Fruit fly (Drosophila melanogaster) whole organism: ENCODE measurements around the gene Acp1.

ENCODE experiments used
- CG8478 ChIP-seq: fragments of >200 bp; optimal IDR thresholded peaks from 2 replicates; lab custom pipeline; 2018; ENCODE audit warnings: inconsistent platforms
- Dll ChIP-seq: fragments of >200 bp; optimal IDR thresholded peaks from 2 replicates; lab custom pipeline; 2017
- EcR ChIP-seq, 2 experiments: fragments of >200 bp; optimal IDR thresholded peaks; 2 replicates each; lab custom pipeline; 2017; ENCODE audit warnings: missing biosample characterization in 2 of 2, missing genetic modification characterization in 2 of 2, missing genetic modification reagents in 2 of 2
- pan ChIP-seq: fragments of >200 bp; optimal IDR thresholded peaks from 2 replicates; lab custom pipeline; 2017
- psq ChIP-seq: fragments of >200 bp; optimal IDR thresholded peaks from 2 replicates; lab custom pipeline; 2017
- usp ChIP-seq: fragments of >200 bp; optimal IDR thresholded peaks from 2 replicates; lab custom pipeline; 2017; ENCODE audit warnings: missing biosample characterization, missing genetic modification characterization, mixed read lengths

Acp1 gene

DNA sequence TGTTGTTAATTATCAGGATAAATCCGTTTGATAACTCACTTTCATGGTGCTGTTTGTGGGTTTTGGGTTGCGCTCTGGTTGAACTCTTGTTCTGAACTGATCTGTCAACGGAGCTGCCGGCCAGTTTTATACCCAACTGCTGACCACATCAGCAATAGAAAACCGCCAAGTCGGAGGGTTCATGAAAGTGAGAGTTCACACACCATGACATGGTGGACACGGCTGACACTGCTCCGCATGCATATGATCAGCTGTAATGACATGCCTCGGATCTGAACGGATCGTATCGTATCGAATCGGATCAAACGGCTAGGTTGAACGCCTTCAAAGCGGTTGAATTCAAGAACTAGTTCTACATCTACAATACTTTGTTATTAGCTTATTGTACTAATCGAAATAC is at the start of gene Acp1:
Gene Acp1 (minus strand): TSS at position 101 of the 400 bp plus-strand sequence.
- TF ChIP-seq pan (lab: Kevin White, UChicago) (no peak), Dll (lab: Kevin White, UChicago) (no peak), EcR (GFP tag; optimal IDR thresholded peaks at IDR 0.05; lab: Kevin White, UChicago) (no peak), CG8478 (lab: Kevin White, UChicago) (no peak), psq (lab: Kevin White, UChicago) (no peak), usp (GFP tag; lab: Kevin White, UChicago) (no peak)

DNA sequence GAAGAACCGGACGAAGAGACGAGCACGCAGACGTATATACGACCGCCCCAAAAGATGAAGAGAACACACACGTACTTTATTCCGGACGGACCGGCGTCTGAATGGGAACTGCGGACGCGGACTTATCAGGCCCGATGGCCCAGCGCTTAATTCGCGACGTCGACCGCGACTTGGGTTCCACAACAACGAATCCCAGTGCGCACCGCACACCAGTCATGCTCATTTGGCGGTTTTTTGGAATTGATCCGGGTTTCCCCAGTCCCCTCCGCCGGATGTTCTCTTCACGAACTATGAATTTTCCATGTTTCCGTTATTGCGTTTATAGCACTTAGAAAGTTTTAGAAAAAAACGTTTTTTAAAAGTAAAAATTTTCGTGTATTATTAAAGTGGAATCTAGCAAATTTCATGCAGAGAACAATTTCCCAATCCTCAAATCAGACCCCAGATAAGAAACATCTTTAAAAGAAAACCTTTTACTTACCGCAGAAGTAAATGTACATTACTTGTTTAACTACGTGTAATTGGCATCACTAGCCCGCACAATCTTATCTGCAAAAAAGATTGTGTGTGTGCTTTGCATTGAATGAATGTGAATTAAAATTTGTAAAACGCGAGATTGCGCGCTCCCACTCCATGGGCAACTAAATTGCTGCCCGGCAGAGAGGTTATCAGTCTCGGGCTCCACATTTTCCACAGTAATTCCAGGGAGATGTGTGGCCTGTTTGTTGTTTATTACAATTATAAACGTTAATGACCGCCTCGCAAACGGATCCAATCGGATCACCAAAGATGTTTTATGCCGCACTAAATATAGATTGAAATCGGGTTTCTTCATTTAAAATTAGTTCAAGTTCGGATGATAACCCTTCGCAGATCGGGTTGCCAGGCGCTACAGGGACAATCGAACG is 49.4 kb upstream of the Acp1 start, which contains the start of gene CG7149:
Gene CG7149 (minus strand): TSS at position 110 of the 908 bp plus-strand sequence.
- TF ChIP-seq pan (lab: Kevin White, UChicago), result no peak
- no peak for TF ChIP-seq EcR (GFP tag; optimal IDR thresholded peaks at IDR 0.05; lab: Kevin White, UChicago)

DNA sequence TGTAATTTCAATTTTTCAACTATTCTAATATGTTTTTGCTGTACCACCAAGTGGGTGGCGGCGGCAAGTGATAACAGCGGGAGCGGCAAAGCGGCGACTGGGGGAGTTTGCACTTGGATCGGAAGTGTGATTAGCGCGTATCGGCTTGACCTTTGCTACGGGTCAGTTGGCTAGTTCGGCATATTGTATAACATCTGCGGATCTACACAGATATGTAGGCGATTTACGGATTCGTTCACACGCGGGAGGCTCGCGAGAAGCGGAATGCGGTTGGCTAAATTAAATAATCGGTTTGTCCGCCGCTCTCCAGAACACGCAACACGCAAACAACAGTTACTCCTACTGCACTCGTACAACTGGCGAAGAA is 48.7 kb upstream of the Acp1 start:
- TF ChIP-seq pan (lab: Kevin White, UChicago) (no peak), CG8478 (lab: Kevin White, UChicago) (no peak), Dll (lab: Kevin White, UChicago) (no peak), usp (GFP tag; lab: Kevin White, UChicago) (no peak), EcR (GFP tag; optimal IDR thresholded peaks at IDR 0.05; lab: Kevin White, UChicago) (no peak), psq (lab: Kevin White, UChicago) (no peak)

DNA sequence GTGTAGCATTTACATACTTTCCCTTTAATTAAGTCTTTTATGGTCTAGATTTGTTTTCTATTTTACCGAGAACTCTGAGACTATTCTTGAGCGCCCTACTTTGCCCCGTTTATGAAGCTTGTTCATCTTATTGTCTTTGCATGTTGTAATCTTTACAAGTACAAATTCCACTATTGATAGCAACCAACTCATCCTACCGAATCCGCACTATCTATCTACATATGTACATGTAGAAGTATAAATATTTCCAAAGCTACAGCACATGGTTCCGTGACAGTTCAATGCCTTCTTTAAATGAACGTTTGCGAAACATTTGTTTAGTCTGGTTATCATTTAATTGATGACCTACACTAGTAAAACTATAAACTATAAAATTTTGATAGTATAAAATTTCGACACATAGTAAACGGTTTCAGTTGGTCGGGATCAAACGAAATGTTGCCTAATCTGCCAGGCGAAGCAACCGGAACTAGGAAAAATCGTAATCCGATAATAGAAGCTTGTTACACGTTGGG is 47.7 kb upstream of the Acp1 start:
- TF ChIP-seq psq (lab: Kevin White, UChicago) (no peak), EcR (GFP tag; optimal IDR thresholded peaks at IDR 0.05; lab: Kevin White, UChicago) (no peak), CG8478 (lab: Kevin White, UChicago) (no peak), Dll (lab: Kevin White, UChicago) (no peak), pan (lab: Kevin White, UChicago) (no peak), usp (GFP tag; lab: Kevin White, UChicago) (no peak)

DNA sequence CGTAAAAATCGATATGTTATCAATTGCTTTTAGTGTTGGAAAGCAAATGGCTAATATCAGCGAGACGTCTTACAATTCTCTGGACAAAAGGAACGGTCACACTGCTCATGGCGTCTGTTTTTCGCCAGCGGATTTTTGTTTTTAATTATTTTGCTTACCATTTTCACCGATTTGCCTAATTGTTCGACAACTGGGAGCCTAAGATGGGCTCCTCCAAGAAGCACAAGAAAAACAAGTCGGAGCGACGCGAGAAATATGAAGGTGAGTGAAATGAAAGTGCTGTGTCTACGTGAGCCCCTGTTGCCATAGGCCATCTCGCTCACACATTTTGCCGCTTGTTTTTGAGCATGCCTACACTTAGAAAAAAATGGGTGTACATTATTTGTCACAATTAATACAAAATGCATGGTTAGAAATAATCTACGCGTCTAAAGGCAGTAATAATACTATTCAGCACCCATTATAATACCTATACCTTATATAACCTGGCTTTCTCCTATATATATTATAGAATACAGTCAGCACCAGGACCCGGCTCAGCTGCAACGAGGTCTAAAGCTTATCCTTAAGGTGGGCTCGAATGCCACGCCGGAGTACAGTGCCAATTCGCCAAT is 41.6 kb upstream of the Acp1 start, which contains the start of gene Brd7-9:
Gene Brd7-9 (plus strand): TSS at position 78 of the 614 bp plus-strand sequence.
- TF ChIP-seq CG8478 (lab: Kevin White, UChicago), result no peak
- TF ChIP-seq Dll (lab: Kevin White, UChicago), result no peak
- no peak for TF ChIP-seq EcR (GFP tag; optimal IDR thresholded peaks at IDR 0.05; lab: Kevin White, UChicago)
- no peak for TF ChIP-seq pan (lab: Kevin White, UChicago)
- no peak for TF ChIP-seq usp (GFP tag; lab: Kevin White, UChicago)

DNA sequence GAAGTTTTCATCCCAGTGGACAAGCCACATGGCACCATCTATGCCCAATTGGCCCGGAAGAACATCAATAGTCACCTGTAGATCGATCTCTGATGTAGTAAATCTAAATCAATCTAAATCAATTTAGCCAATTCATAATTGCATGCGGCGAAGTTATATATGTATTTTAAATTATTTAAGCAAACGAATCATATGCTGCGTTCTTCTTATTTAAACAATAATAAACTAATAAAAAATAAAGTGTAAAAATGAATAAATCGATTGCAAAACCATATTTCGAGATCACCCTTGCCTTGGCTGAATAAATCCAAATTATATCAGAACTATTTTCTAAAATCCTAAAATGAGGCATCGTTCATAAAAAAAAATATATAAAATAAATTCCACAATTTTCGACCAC is 39.8 kb upstream of the Acp1 start, which contains the start of gene CG7164:
Gene CG7164 (plus strand): TSS at position 301 of the 400 bp plus-strand sequence.
- TF ChIP-seq psq (lab: Kevin White, UChicago) (no peak), Dll (lab: Kevin White, UChicago) (no peak), EcR (GFP tag; optimal IDR thresholded peaks at IDR 0.05; lab: Kevin White, UChicago) (no peak), CG8478 (lab: Kevin White, UChicago) (no peak)

DNA sequence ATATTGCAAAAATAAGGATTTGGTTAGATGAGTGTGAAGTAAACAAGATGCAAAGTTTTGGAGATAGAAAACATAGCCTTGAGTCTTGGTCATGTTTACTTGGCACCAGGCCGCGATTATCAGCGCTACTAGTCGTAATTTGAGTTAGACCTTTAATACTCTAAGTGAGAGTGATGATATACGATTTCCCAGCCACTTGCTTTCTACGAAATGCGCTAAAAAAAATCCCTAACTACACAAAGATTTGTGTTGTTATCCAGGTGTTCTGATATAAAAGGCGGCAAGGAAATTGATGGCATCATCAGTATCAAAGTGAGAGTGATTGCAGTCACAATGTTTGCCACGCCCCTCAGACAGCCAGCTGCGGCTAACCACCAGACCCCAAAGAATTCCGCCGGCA is 38.4 kb upstream of the Acp1 start, which contains the start of gene Uro:
Gene Uro (plus strand): TSS at position 301 of the 400 bp plus-strand sequence.
- TF ChIP-seq psq (lab: Kevin White, UChicago), result no peak
- no peak for TF ChIP-seq EcR (GFP tag; optimal IDR thresholded peaks at IDR 0.05; lab: Kevin White, UChicago)
- TF ChIP-seq CG8478 (lab: Kevin White, UChicago), result no peak
- TF ChIP-seq Dll (lab: Kevin White, UChicago), result no peak
- TF ChIP-seq pan (lab: Kevin White, UChicago), result no peak
- no peak for TF ChIP-seq usp (GFP tag; lab: Kevin White, UChicago)

DNA sequence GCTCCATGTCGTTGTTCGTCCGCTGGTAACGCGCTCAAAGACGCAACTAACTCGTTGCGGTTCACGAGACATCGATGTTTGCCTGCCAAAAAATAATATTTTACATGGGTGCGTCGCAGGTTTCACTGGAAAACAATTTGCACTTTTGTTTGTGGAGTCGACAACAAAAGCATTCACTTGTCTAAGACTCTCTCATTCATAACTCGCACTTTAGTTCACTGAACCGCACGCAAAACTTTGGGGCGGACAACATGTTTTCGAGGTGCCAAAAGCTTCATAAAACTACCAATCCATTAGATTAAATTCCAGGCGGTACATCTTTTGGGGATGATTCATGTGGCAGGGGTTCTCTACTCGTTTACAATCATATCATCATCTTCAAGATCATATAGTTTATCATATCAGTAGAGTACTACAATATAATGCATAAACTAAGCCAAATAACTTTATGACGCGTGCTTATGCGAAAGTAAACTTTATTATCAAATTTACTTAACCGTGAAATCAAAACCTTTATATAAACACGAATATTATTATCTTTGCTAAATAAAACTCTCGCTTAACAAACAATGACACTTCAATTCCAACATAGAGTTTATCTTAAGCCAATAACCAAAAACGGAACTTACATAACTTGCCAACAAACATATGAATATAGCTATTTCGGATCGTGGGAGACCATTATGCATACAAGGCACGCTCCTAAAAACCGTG is 36.8 kb upstream of the Acp1 start, which contains the start of gene CG7179:
Gene CG7179 (minus strand): TSS at position 51 of the 714 bp plus-strand sequence.
- TF ChIP-seq EcR (GFP tag; optimal IDR thresholded peaks at IDR 0.05; lab: Kevin White, UChicago) (no peak), CG8478 (lab: Kevin White, UChicago) (no peak), psq (lab: Kevin White, UChicago) (no peak), pan (lab: Kevin White, UChicago) (no peak), Dll (lab: Kevin White, UChicago) (no peak), usp (GFP tag; lab: Kevin White, UChicago) (no peak)

DNA sequence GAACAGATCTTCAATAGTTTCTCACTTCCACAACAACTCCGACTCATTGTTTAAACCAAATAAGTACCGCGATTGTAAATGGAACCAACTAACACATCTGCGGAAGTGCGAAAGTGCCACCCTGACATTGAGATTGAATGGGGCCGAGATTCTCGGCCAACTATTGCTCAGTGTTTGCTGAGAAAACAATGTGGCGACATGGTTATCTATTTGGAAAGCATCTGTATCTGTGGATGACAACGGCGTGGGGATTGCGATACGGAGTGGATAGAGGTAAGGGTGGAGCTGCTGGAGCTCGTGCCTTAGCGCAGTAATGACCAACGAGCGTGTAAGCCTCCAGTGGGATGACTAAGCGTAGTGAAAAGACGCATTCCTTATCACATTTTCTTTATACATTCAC is 33.9 kb upstream of the Acp1 start:
- TF ChIP-seq EcR (GFP tag; optimal IDR thresholded peaks at IDR 0.05; lab: Kevin White, UChicago), result no peak

DNA sequence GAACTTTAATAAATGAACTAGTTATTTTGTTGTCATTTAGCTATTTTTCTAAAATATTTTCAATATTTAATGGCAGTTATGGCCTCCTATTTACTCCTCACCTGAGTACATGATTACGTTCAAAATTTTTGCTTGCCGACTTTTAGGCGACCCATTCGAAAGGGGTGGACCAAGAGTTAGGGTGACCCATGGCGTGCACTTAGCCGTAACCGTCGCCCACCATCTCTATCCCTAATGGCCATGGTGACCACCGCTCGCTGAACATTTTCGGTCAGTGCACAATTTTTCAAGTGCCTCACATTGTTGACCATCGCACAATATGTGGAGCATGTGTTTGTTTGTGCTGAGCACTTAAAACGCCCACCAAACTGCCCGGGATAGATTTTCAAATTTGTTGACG is 30.6 kb upstream of the Acp1 start:
- no peak for TF ChIP-seq EcR (GFP tag; optimal IDR thresholded peaks at IDR 0.05; lab: Kevin White, UChicago)
- TF ChIP-seq CG8478 (lab: Kevin White, UChicago), result no peak
- no peak for TF ChIP-seq Dll (lab: Kevin White, UChicago)

DNA sequence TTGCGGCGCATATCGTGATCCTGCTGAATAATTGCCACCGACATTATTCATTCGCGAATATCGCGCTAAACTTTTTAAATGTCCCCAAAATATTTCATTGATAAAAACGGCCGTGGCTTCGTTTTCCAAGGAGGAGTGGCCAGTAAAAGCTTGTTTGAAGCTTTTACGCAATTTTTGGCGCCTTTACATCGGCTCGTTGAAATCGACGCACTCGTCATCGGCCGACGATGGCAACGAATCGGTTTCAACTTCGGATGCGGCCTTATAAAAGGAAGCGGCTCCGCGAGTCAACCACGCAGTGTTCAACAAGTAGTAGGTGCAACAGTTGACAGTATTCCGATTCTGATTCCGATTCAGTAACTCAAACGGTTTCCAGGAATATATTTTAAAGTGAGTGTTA is 26.0 kb upstream of the Acp1 start, which contains the start of gene CG7191:
Gene CG7191 (plus strand): TSS at position 301 of the 400 bp plus-strand sequence.
- TF ChIP-seq Dll (lab: Kevin White, UChicago) (no peak), psq (lab: Kevin White, UChicago) (no peak), usp (GFP tag; lab: Kevin White, UChicago) (no peak), pan (lab: Kevin White, UChicago) (no peak), CG8478 (lab: Kevin White, UChicago) (no peak), EcR (GFP tag; optimal IDR thresholded peaks at IDR 0.05; lab: Kevin White, UChicago) (no peak)
